Worm (Caenorhabditis elegans) whole organism, early embryonic: ENCODE measurements around the gene F32G8.2.

Source experiments
- B0310.2 ChIP-seq: sonication (generic microtip); optimal IDR thresholded peaks from 2 replicates; lab custom pipeline; 2016; ENCODE audit warnings: mild to moderate bottlenecking, missing genetic modification characterization, missing compliant biosample characterization
- F13C5.2 ChIP-seq: sonication (generic microtip); optimal IDR thresholded peaks from 2 replicates; lab custom pipeline; 2017; ENCODE audit warnings: mild to moderate bottlenecking, missing genetic modification characterization, inconsistent platforms, missing compliant biosample characterization
- aly-1 ChIP-seq: sonication (generic microtip); optimal IDR thresholded peaks from 2 replicates; lab custom pipeline; 2016; ENCODE audit warnings: missing genetic modification characterization, missing compliant biosample characterization
- ama-1 ChIP-seq: fragments of 150-350 bp; optimal IDR thresholded peaks from 2 replicates; lab custom pipeline; 2014
- ceh-13 ChIP-seq: fragments of 200-800 bp; sonication (Bioruptor generic); optimal IDR thresholded peaks from 2 replicates; lab custom pipeline; 2018; ENCODE audit warnings: mild to moderate bottlenecking, missing genetic modification characterization, missing compliant biosample characterization
- ceh-36 ChIP-seq: sonication (generic microtip); optimal IDR thresholded peaks from 2 replicates; lab custom pipeline; 2016; ENCODE audit warnings: missing genetic modification characterization, inconsistent platforms, missing compliant biosample characterization
- ets-7 ChIP-seq: sonication (generic microtip); optimal IDR thresholded peaks from 2 replicates; lab custom pipeline; 2016; ENCODE audit warnings: missing genotype, missing genetic modification characterization, missing compliant biosample characterization
- flt-1 ChIP-seq: fragments of 200-800 bp; sonication (Bioruptor generic); IDR thresholded peaks from 2 replicates; pipeline ENCODE4 v1.3.6; 2022; ENCODE audit warnings: missing genetic modification characterization, missing compliant biosample characterization
- hmbx-1 ChIP-seq: sonication (generic microtip); optimal IDR thresholded peaks from 2 replicates; lab custom pipeline; 2016; ENCODE audit warnings: mild to moderate bottlenecking, missing genetic modification characterization, missing compliant biosample characterization
- hmg-4 ChIP-seq: fragments of 200-800 bp; sonication (Bioruptor generic); optimal IDR thresholded peaks from 2 replicates; lab custom pipeline; 2018; ENCODE audit warnings: mild to moderate bottlenecking, missing genetic modification characterization, missing compliant biosample characterization
- hnd-1 ChIP-seq: sonication (generic microtip); optimal IDR thresholded peaks from 2 replicates; lab custom pipeline; 2016; ENCODE audit warnings: missing genetic modification characterization, missing compliant biosample characterization
- pes-1 ChIP-seq: fragments of 200-800 bp; sonication (Bioruptor generic); IDR thresholded peaks from 2 replicates; pipeline ENCODE4 v1.3.6; 2022; ENCODE audit warnings: missing genetic modification reagents, missing genetic modification characterization, missing compliant biosample characterization
- scrt-1 ChIP-seq: fragments of 200-800 bp; sonication (Bioruptor generic); IDR thresholded peaks from 2 replicates; pipeline ENCODE4 v1.3.6; 2022; ENCODE audit warnings: missing genetic modification characterization, missing compliant biosample characterization
- sea-1 ChIP-seq: fragments of 200-800 bp; sonication (Bioruptor generic); conservative IDR thresholded peaks from 2 replicates; pipeline ENCODE4 v1.3.6; 2022; ENCODE audit warnings: missing genetic modification characterization, missing compliant biosample characterization
- tbx-11 ChIP-seq: fragments of 200-800 bp; sonication (Bioruptor generic); IDR thresholded peaks from 2 replicates; pipeline ENCODE4 v1.3.6; 2022; ENCODE audit warnings: missing genetic modification characterization, missing compliant biosample characterization
- tbx-37 ChIP-seq: fragments of 200-800 bp; sonication (Bioruptor generic); conservative IDR thresholded peaks from 2 replicates; pipeline ENCODE4 v1.3.6; 2022; ENCODE audit warnings: missing genetic modification reagents, missing genetic modification characterization, missing compliant biosample characterization
- tra-4 ChIP-seq: sonication (generic microtip); optimal IDR thresholded peaks from 2 replicates; lab custom pipeline; 2017; ENCODE audit warnings: missing genetic modification characterization, missing compliant biosample characterization

The F32G8.2 gene

DNA sequence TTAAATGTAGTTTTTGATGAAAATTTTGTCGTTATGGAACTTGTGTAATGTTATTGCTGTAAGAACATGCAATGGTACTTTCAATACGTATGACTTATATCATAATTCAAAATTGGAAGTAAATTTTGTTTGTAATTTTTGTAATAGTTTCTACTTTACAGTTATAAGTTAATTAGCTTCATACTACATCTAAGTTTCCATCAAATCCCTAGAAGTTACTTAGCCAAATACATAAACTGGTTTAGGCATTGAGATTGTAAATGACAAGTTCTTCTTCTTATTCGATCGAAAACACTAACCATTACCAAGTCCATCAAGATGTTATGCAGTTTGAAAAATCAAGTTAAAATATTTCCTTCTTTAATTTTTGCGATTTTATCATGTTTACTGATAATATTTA, at the start of gene F32G8.2:
TSS of gene F32G8.2 (plus strand) at position 301 of the 400 bp plus-strand sequence.
- TF ChIP-seq sea-1 (GFP tag; lab: Robert Waterston, UW) (no peak), ceh-36 (tag; lab: Kevin White, UChicago) (no peak), scrt-1 (GFP tag; lab: Robert Waterston, UW) (no peak), pes-1 (no peak), aly-1 (tag; lab: Kevin White, UChicago) (no peak), hmg-4 (GFP tag; lab: Kevin White, UChicago) (no peak), hmbx-1 (tag; lab: Kevin White, UChicago) (no peak), tbx-37 (GFP tag; lab: Robert Waterston, UW) (no peak), tra-4 (tag; lab: Kevin White, UChicago) (no peak), hnd-1 (tag; lab: Kevin White, UChicago) (no peak), B0310.2 (tag; lab: Kevin White, UChicago) (no peak), tbx-11 (GFP tag; lab: Robert Waterston, UW) (no peak), flt-1 (GFP tag; lab: Robert Waterston, UW) (no peak)

DNA sequence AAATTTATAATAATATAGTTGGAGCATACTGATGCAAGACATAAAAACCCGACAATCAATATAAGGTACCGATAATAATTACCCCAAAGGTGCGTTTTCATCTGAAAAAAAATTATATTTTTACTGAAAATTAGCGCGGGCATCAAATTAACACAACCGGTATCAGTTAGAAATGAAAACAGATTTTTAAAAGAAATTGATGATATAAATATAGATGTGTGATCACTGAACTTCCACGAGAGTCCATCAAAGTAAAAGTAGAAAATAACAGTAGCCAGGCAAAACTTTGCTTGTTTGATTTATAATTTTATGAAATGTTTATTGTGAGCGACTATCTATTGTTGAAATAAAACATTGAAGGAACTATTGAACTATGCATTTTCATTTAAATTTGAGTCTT, 48.5 kb upstream of the F32G8.2 start, which contains the start of gene C35A5.3:
TSS of gene C35A5.3 (minus strand) at position 101 of the 400 bp plus-strand sequence.
- TF ChIP-seq hmbx-1 (tag; lab: Kevin White, UChicago), result no peak

DNA sequence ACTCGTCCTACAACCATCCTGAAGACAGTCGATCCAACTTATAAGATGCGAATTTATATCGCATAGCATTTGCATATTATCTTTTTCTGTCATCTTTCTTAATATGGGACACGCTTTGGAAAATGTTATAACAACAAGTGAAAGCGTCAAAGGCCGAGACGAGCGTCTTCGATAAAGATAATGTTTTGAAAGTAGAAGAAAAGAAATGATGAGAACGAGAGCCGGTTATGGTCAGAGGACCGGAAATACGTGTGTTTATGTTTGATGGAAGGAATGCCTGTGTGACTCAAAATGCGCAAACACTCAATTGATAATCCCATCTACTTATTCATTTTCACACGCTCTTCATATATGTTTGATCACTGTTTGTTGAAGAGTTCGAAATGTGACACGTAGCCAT, 46.8 kb upstream of the F32G8.2 start, which contains the start of gene C35A5.11:
TSS of gene C35A5.11 (minus strand) at position 101 of the 400 bp plus-strand sequence.
- no peak for TF ChIP-seq hmbx-1 (tag; lab: Kevin White, UChicago)
- TF ChIP-seq hmg-4 (GFP tag; lab: Kevin White, UChicago), result no peak
- no peak for TF ChIP-seq aly-1 (tag; lab: Kevin White, UChicago)
- TF ChIP-seq tra-4 (tag; lab: Kevin White, UChicago), result no peak

DNA sequence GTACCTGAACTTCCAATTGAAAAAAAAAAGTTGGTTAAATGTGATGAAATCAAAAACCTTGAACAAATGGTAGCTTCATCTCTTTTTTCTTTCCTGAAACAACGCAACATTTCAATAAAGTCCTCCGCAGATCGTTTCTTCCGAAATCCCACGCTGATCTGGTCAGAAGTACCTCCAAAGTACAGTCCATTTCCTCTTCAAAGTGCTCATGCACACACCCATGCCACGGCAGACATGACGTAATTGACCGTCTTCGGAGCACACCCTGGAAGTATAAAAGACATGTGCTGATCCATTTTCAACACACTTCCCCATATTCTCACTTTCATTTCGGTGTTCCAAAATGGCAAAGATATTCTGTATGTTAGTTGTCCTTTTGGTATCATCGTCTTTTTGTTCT, 45.9 kb upstream of the F32G8.2 start, which contains the start of gene C35A5.10:
TSS of gene C35A5.10 (plus strand) at position 301 of the 400 bp plus-strand sequence.
- TF ChIP-seq B0310.2 (tag; lab: Kevin White, UChicago), result no peak
- no peak for TF ChIP-seq F13C5.2
- TF ChIP-seq ceh-36 (tag; lab: Kevin White, UChicago), result no peak
- TF ChIP-seq flt-1 (GFP tag; lab: Robert Waterston, UW), result no peak
- TF ChIP-seq aly-1 (tag; lab: Kevin White, UChicago), result no peak
- no peak for TF ChIP-seq ama-1
- no peak for TF ChIP-seq sea-1 (GFP tag; lab: Robert Waterston, UW)
- TF ChIP-seq hmbx-1 (tag; lab: Kevin White, UChicago), result no peak

DNA sequence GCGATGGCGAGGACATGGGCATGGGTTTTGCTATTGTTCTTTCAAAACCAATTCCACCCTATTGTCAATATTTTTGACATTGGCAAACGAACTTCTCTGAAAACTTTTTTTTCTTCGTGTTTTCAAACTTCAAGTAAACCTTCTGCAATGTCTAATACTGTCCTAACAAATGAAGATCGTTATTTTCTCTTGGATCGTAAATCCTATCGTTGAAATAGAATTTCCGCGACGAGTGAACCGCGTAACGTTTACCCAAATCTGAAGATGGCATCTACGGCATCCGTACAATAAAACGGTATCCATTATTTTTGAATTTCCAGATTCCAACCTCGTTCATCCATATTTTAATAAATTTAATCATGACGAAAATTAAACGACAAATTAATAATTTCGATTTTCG, 44.3 kb upstream of the F32G8.2 start, which contains the start of gene C35A5.5:
TSS of gene C35A5.5 (plus strand) at position 301 of the 400 bp plus-strand sequence.
- TF ChIP-seq aly-1 (tag; lab: Kevin White, UChicago) (no peak), ama-1 (no peak), ceh-36 (tag; lab: Kevin White, UChicago) (no peak), tbx-11 (GFP tag; lab: Robert Waterston, UW) (no peak), tra-4 (tag; lab: Kevin White, UChicago) (no peak), ceh-13 (no peak), B0310.2 (tag; lab: Kevin White, UChicago) (no peak)

DNA sequence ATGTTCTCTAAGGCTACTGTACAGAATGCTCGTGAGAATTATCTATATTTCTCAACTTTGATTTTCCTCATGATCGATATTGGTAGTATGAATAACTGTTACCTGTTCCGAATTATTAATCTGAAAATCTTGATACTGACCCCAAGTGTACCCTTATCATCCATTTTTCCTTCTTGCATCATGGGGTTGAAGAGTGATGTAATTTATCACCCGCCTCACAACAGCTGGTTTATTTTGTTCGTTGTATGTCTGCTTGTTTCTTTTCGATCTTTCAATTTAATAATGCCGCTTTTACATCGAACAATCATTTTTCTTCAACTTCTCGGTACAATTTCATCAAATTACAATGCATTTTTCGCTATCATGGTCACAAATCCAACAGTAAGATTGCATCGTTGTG, 41.0 kb upstream of the F32G8.2 start, which contains the start of gene C35A5.6:
TSS of gene C35A5.6 (plus strand) at position 283 of the 400 bp plus-strand sequence.
- TF ChIP-seq ceh-13 (no peak), F13C5.2 (no peak), pes-1 (no peak), scrt-1 (GFP tag; lab: Robert Waterston, UW) (no peak), hnd-1 (tag; lab: Kevin White, UChicago) (no peak), flt-1 (GFP tag; lab: Robert Waterston, UW) (no peak), hmg-4 (GFP tag; lab: Kevin White, UChicago) (no peak), tbx-37 (GFP tag; lab: Robert Waterston, UW) (no peak), hmbx-1 (tag; lab: Kevin White, UChicago) (no peak), ama-1 (no peak), tbx-11 (GFP tag; lab: Robert Waterston, UW) (no peak), B0310.2 (tag; lab: Kevin White, UChicago) (no peak), aly-1 (tag; lab: Kevin White, UChicago) (no peak), tra-4 (tag; lab: Kevin White, UChicago) (no peak), ceh-36 (tag; lab: Kevin White, UChicago) (no peak), ets-7 (tag; lab: Kevin White, UChicago) (no peak), sea-1 (GFP tag; lab: Robert Waterston, UW) (no peak)

DNA sequence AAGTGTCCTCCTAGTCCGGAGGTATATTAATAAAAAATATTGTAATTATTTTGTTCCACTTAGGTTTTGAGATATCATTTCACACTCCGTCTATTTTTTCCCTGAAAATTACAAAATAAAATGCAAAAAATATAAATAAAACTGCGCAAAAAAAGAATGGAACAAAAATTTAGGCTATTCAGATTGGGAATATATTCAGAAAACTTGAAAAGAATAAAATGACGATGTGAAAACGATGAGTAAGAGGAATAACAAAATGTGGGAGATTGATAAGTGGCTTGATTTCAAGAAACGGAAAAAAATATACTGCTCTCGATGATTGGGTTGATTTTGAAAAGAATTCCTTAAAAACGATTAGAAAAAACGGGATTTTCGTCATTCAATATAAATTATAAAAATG, 35.5 kb upstream of the F32G8.2 start, which contains the start of gene dmsr-8:
TSS of gene dmsr-8 (minus strand) at position 101 of the 400 bp plus-strand sequence.
- TF ChIP-seq ets-7 (tag; lab: Kevin White, UChicago) (no peak), tbx-11 (GFP tag; lab: Robert Waterston, UW) (no peak), scrt-1 (GFP tag; lab: Robert Waterston, UW) (no peak), ceh-13 (no peak), B0310.2 (tag; lab: Kevin White, UChicago) (no peak), ceh-36 (tag; lab: Kevin White, UChicago) (no peak), flt-1 (GFP tag; lab: Robert Waterston, UW) (no peak), hmbx-1 (tag; lab: Kevin White, UChicago) (no peak), ama-1 (no peak), pes-1 (no peak), sea-1 (GFP tag; lab: Robert Waterston, UW) (no peak), hnd-1 (tag; lab: Kevin White, UChicago) (no peak), F13C5.2 (no peak), tbx-37 (GFP tag; lab: Robert Waterston, UW) (no peak), hmg-4 (GFP tag; lab: Kevin White, UChicago) (no peak), tra-4 (tag; lab: Kevin White, UChicago) (no peak), aly-1 (tag; lab: Kevin White, UChicago) (no peak)
